Worm (Caenorhabditis elegans) whole organism, L4/young adult: ENCODE results near the gene F49H12.7.
"Not testable (repeated sequence)": the region's sequence is repeated elsewhere in the genome, so short reads cannot be mapped to it uniquely, and the experiment has no call there.

Experiments used
- W03F9.2 ChIP-seq: fragments of 150-350 bp; optimal IDR thresholded peaks from 2 replicates; lab custom pipeline; 2014; ENCODE audit warnings: missing biosample characterization, missing genetic modification characterization
- dao-5 ChIP-seq: sonication (generic microtip); optimal IDR thresholded peaks from 2 replicates; lab custom pipeline; 2016; ENCODE audit warnings: missing genotype, missing genetic modification characterization, moderate library complexity, missing compliant biosample characterization
- him-1 ChIP-seq: sonication (generic microtip); optimal IDR thresholded peaks from 2 replicates; lab custom pipeline; 2016; ENCODE audit warnings: missing genotype, missing genetic modification reagents, missing genetic modification characterization, missing compliant biosample characterization

F49H12.7 gene

DNA sequence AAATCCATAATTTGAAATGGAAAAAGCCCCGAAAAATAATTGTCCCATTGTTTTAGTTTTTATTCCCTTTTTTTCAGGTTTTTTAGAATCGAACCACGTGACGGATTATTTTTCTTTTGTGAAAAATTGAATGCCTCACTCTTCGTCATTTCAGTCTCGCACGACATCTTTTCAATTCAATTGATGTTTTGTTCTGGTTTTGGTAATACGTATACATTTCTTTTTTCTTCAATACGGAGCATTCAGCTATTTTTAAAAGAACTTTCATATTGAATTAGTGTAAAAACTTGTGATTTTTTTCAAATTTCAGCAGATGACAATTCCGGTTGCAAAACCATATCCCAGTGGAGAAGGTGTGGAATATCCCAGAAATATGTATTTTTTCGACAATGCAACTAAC is at the start of gene F49H12.7:
Gene F49H12.7, plus strand, starts transcription at position 301 of the 400 bp plus-strand sequence.
- TF ChIP-seq dao-5 (tag; lab: Kevin White, UChicago) (no peak), him-1 (tag; lab: Kevin White, UChicago) (no peak), W03F9.2 (no peak)

DNA sequence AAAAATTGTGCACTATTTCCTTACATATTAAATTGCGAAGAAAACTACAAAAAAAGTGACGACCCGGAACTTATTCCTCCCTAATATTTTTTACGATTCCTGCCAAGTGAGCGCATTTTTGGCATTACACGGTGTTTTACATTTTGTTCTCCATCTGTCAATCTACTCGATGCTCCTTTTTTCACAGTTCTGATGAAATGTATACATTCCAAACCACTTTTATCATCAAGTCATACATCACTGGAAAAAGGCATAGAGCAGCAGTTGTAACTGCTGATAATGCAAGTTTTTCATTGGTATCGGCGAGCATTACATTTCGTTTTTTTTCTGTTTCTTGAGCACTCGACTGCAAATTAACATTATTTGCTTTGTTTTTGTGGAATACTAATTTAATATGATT is 46.6 kb upstream of the F49H12.7 start:
- TF ChIP-seq him-1 (tag; lab: Kevin White, UChicago) (no peak), W03F9.2 (no peak), dao-5 (tag; lab: Kevin White, UChicago) (no peak)

DNA sequence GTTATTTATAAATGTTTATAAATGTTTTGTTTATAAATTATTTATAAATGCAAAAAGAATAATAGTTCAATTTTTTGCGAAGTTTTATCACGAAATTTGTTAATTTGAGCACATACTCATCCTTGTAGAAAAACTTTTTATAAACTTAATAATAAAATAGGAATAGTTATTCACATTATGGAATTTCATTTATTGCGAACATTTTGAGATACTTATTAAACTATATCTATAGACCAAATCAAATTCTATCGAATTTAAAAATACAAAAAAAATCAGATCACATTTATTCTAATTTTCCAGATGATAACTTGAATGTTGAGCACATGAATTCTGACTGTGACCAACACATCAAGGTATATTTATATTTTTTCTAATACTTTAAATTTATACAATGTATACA is 46.0 kb upstream of the F49H12.7 start, which contains the start of gene Y102A11A.3:
Gene Y102A11A.3, plus strand, starts transcription at position 301 of the 400 bp plus-strand sequence.
- TF ChIP-seq dao-5 (tag; lab: Kevin White, UChicago): no peak
- no peak for TF ChIP-seq W03F9.2
- TF ChIP-seq him-1 (tag; lab: Kevin White, UChicago): no peak

DNA sequence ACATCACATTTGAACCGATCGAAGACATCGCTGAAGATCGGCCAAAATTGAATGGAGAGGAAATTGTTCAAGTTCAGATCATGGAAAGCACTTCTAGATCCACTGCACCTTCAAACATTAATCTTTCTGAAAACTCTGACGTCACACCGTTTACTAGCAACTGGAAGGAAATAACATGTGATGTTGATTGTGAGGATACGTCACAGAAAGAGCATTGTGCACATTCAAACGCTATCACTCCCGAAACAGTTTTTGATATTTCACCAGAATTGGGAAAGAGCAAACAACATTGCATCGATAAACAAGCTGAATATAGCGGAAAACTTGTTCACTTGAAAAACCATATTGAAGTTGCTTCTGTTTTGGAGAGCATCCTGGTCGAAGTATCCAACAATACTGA is 43.3 kb upstream of the F49H12.7 start:
- TF ChIP-seq W03F9.2 (no peak), him-1 (tag; lab: Kevin White, UChicago) (no peak), dao-5 (tag; lab: Kevin White, UChicago) (no peak)

DNA sequence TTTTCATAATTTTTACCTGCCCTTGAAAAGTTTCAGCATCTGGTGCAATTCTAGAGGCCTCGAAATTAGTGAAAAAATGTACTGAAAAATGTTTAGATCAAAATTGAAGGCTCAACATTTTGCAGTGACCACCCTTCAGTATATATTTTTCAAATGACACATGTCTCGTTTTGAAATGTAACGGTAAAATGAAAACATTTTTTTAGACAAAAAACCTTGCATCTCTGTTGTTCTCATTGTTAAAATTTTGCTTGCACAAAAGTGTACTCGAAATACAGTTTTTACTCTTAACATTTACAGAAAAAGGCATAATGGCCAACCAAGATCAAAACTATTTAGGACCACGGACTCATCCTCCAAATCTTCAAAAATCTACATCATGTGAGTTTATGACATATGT is 38.5 kb upstream of the F49H12.7 start, which contains the start of gene Y102A11A.2:
Gene Y102A11A.2, plus strand, starts transcription at position 301 of the 400 bp plus-strand sequence.
- TF ChIP-seq W03F9.2; dao-5 (tag; lab: Kevin White, UChicago); him-1 (tag; lab: Kevin White, UChicago): not testable (repeated sequence)

DNA sequence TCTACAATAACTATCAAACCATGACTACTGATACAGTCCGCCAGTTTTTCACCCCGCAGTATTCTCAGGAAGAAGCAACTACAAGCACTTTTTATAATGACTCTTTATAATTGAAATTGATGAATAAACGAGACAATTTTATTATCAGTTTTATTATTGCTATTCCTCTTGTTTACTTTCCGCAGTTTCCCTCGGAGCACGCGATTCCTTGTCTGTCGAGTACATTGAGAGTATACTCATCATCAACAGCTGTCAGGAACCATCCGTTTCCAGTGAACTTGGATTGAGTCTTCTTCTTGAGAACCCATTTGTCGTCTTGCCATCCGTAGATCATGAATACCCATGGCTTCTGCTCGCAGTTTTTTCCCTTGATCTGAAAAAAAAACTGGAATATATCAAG is 34.0 kb upstream of the F49H12.7 start:
- no peak for TF ChIP-seq dao-5 (tag; lab: Kevin White, UChicago)

DNA sequence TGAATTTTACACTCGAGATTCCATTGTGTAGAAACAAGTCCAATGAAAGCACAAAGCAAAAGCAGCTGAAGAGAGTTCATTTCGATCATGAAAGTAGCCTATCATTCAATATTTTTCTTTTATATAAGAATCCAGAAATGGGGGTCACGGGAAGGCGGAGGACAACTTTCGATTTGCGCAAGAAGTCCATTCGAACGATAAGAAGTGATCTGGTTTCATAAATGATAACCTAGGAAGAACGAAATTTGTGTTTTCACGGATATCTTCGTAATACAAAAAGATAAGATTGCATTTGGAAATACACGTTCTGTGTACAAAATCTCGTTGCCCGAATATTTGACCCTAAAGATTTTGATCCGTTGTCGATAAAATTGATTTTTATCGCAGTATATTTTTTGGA is 33.4 kb upstream of the F49H12.7 start, which contains the start of gene Y102A11A.5:
Gene Y102A11A.5, minus strand, starts transcription at position 175 of the 400 bp plus-strand sequence.
- TF ChIP-seq him-1 (tag; lab: Kevin White, UChicago): no peak
- TF ChIP-seq W03F9.2: no peak
- no peak for TF ChIP-seq dao-5 (tag; lab: Kevin White, UChicago)

DNA sequence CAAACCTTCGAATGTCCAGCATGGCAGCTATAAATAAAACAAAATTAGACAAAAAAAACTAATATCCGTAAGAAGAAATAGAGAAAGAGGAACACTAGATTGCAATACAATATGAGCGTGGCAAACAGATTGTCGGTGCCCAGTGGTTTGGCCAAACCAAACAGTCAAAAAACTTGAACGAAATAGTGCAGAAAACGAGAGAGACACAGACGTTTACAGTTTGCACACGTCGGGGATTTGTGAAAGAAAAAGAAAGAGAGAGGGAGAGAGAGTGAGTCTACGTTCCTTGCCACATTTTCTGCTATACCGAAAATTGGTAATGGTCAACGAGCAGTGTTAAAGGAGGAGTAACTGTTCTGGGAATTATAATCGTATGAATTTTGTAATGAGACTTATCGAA is 29.7 kb upstream of the F49H12.7 start, which contains the start of gene ergi-1:
Gene ergi-1, minus strand, starts transcription at position 101 of the 400 bp plus-strand sequence.
- no peak for TF ChIP-seq dao-5 (tag; lab: Kevin White, UChicago)
- no peak for TF ChIP-seq W03F9.2
- no peak for TF ChIP-seq him-1 (tag; lab: Kevin White, UChicago)

DNA sequence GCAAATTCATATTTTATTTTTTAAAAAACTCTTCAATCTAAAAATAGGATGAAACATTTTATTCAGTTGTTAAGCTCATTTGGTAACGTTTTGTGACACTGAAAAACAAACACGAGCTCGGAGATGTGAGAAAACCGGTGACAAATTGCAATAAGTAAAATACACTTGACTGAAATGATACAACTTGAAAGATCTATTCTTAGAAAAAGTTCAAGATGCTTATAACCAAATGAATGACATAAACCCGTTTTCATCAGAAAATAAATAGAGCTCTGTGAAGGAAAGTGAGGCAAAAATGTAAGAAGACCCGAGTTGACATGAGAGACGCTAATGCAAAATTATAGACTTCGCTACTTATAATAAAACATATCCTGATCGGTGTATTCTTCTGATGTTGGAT is 25.5 kb upstream of the F49H12.7 start, which contains the start of gene smex-2:
Gene smex-2, minus strand, starts transcription at position 101 of the 400 bp plus-strand sequence.
- TF ChIP-seq W03F9.2: no peak
- TF ChIP-seq dao-5 (tag; lab: Kevin White, UChicago): no peak
- TF ChIP-seq him-1 (tag; lab: Kevin White, UChicago): no peak

DNA sequence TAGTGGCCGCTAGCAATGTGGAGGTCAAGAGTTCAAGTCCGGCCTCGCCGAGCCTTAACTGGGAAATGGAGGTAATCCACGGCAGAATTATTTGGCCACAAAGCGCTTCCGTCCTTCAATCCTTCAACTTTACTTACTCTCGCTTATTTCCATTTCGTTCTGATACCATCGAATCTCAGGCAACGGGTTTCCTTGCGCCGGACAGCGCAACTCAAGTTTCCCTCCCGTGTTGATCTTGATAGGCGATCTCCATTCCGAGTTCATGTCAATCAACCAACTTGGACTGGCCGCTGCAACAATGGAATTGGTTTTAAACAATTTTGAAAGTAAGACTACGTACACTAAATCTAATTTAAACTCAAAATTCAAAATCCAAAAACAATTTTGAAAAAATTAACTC is 24.0 kb upstream of the F49H12.7 start:
- TF ChIP-seq dao-5 (tag; lab: Kevin White, UChicago): no peak
- TF ChIP-seq W03F9.2: no peak
- no peak for TF ChIP-seq him-1 (tag; lab: Kevin White, UChicago)

DNA sequence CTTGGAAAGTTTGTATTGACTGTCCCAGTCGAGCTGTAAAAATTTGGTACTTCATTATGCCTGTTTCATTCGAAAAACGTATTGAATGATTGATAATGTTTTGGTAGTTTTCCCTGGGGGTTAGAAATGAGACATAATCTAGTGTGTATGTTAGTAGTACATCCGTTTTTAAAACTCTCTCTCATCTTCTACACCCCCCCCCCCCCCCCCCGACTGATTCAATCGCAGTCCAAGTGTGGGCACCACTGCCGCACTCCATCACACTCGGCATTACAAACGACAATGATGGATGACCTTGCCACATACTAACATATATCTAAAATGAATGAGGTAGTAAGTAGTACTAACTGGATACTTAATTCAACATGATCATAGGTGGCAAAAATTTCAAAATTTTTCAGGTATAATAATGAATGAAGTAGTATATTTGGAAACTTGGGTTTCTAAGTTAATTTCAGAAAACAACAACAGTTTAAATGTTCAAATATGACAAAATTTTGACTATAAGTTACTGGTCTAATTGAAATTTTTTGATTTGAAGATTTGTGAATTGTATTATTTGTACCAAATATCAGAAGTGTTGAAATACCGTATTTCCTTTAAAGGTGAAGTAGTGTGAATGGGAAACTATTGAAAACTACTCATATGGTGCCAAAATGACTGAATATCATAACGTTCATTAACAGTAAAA is 23.2 kb upstream of the F49H12.7 start:
- TF ChIP-seq W03F9.2 (no peak), him-1 (tag; lab: Kevin White, UChicago) (no peak), dao-5 (tag; lab: Kevin White, UChicago) (no peak)

DNA sequence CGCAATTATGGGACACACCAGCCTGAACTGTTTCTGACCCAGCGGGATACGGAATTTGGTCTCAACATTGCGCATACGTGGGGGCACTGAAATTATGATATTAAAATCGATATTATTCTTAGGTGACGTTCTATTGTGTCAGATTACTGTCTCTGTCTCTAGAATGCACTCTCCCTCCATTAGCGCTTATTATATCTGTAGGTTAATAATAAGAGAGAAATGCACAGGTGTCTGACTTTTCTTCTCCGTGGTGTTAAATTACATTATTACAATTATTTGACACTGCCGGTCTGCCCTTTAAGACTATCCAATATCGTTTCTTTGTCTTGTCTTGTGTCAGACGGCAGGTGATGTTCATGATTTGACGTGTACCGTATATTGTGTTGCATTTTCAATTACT is 22.2 kb upstream of the F49H12.7 start:
- no peak for TF ChIP-seq him-1 (tag; lab: Kevin White, UChicago)

DNA sequence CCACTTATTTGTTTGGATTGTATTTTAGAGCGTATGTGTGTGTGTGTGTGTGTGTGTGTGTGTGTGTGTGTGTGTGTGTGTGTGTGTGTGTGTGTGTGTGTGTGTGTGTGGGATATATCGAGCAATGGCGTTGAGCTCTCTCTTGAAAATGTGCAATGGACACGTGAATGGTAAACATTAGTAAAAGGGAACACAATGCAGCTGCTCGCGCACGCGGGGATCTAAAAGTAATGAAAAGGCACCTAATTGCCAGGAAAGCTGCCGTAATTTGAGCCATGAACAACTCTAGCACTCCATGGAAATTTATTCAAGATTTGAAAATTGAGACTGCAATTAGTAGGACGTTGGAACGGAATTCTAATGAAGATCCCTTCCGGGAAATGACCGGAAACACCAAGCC is 21.6 kb upstream of the F49H12.7 start:
- TF ChIP-seq dao-5 (tag; lab: Kevin White, UChicago) (no peak), him-1 (tag; lab: Kevin White, UChicago) (no peak), W03F9.2 (no peak)

DNA sequence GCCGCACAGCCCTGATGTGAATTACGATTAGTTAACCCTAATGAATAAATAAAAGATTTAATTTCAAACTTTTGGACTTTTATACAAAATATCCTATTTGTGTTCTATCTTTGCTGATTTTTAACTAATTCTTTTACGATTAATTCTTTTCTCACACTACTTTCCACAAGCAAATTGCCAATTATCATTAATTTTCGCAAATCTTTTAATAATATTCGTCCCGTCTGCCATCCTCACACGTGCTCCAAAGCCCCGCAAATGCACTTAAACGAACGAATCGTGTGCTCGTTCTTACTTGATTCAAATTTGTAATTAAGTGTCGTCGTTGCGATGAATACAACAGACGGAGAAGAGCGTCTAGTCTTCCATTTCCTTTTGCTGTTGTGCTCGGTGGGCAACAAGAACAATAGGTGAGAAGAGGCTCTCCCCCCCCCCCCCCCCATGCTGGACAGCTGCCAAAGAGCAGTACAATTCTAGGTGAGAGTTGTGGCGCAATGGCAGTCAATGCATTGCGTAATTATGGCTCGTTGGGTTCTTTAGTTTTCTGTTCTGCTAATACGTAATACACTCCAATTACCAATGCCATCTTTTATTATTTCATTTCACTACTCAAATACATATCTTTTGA is 20.2 kb upstream of the F49H12.7 start:
- no peak for TF ChIP-seq dao-5 (tag; lab: Kevin White, UChicago)
- TF ChIP-seq W03F9.2: no peak
- no peak for TF ChIP-seq him-1 (tag; lab: Kevin White, UChicago)
